Fruit fly (Drosophila melanogaster): ENCODE results near the gene BOD1.

dm6 chr3R:27925971-27926533, 12.0 kb upstream of the BOD1 start:
- TF ChIP-seq psq (GFP tag; optimal IDR thresholded peaks at IDR 0.05): peak; percentile 7
- TF ChIP-seq Vsx2 (GFP tag; optimal IDR thresholded peaks at IDR 0.05; ENCODE audit: partially characterized antibody): no peak
- no peak for TF ChIP-seq dmrt93B (GFP tag; optimal IDR thresholded peaks at IDR 0.05)
- TF ChIP-seq ey (GFP tag; optimal IDR thresholded peaks at IDR 0.05): no peak
- TF ChIP-seq Mio (GFP tag; optimal IDR thresholded peaks at IDR 0.05): no peak
